Worm (Caenorhabditis elegans) whole organism, late embryonic: ENCODE measurements around the gene tsen-54.
A peak's percentile ranks its signal among the peaks of the same experiment; 100 is the strongest.

ENCODE experiments used
- C08G9.2 ChIP-seq: sonication (generic microtip); optimal IDR thresholded peaks from 2 replicates; lab custom pipeline; 2016; ENCODE audit warnings: mild to moderate bottlenecking, missing genetic modification characterization, moderate library complexity, missing compliant biosample characterization
- C38D4.7 ChIP-seq: fragments of 200-800 bp; sonication (Bioruptor generic); optimal IDR thresholded peaks from 2 replicates; lab custom pipeline; 2018; ENCODE audit warnings: mild to moderate bottlenecking, missing genetic modification characterization, moderate library complexity, missing compliant biosample characterization
- F13H6.1 ChIP-seq: sonication (generic microtip); optimal IDR thresholded peaks from 2 replicates; lab custom pipeline; 2016; ENCODE audit warnings: missing genetic modification characterization, missing compliant biosample characterization
- T23F11.4 ChIP-seq: fragments of 200-800 bp; sonication (Bioruptor generic); optimal IDR thresholded peaks from 2 replicates; lab custom pipeline; 2018; ENCODE audit warnings: mild to moderate bottlenecking, missing genetic modification characterization, missing compliant biosample characterization
- ama-1 ChIP-seq: fragments of 150-350 bp; optimal IDR thresholded peaks from 2 replicates; lab custom pipeline; 2014
- ceh-19 ChIP-seq: fragments of 200-800 bp; sonication (Bioruptor generic); optimal IDR thresholded peaks from 2 replicates; lab custom pipeline; 2018; ENCODE audit warnings: mild to moderate bottlenecking, missing genetic modification characterization, missing compliant biosample characterization
- ceh-22 ChIP-seq: sonication (generic microtip); optimal IDR thresholded peaks from 2 replicates; lab custom pipeline; 2017; ENCODE audit warnings: missing biosample characterization, missing genetic modification characterization
- ceh-24 ChIP-seq: sonication (generic microtip); optimal IDR thresholded peaks from 2 replicates; lab custom pipeline; 2016; ENCODE audit warnings: mild to moderate bottlenecking, missing genetic modification characterization, missing compliant biosample characterization
- ceh-30 ChIP-seq: fragments of 150-350 bp; optimal IDR thresholded peaks from 2 replicates; lab custom pipeline; 2014; ENCODE audit warnings: missing biosample characterization, missing genetic modification characterization
- ceh-31 ChIP-seq: sonication (generic microtip); optimal IDR thresholded peaks from 2 replicates; lab custom pipeline; 2016; ENCODE audit warnings: missing genetic modification characterization, missing compliant biosample characterization
- ceh-45 ChIP-seq: fragments of 200-800 bp; sonication (Bioruptor generic); IDR thresholded peaks from 2 replicates; pipeline ENCODE4 v1.3.6; 2022; ENCODE audit warnings: missing genetic modification reagents, missing genetic modification characterization, missing compliant biosample characterization
- ceh-6 ChIP-seq: fragments of 200-800 bp; sonication (Bioruptor generic); optimal IDR thresholded peaks from 2 replicates; lab custom pipeline; 2018; ENCODE audit warnings: mild to moderate bottlenecking, missing genetic modification characterization, missing compliant biosample characterization
- ceh-9 ChIP-seq: sonication (generic microtip); optimal IDR thresholded peaks from 2 replicates; lab custom pipeline; 2016; ENCODE audit warnings: mild to moderate bottlenecking, missing genetic modification characterization, inconsistent platforms, missing compliant biosample characterization
- che-1 ChIP-seq: sonication (generic microtip); optimal IDR thresholded peaks from 2 replicates; lab custom pipeline; 2016; ENCODE audit warnings: mild to moderate bottlenecking, missing genetic modification characterization, missing compliant biosample characterization
- dmd-4 ChIP-seq: sonication (generic microtip); optimal IDR thresholded peaks from 2 replicates; lab custom pipeline; 2016; ENCODE audit warnings: borderline replicate concordance, missing genetic modification characterization, missing compliant biosample characterization
- elt-2 ChIP-seq: sonication (generic microtip); optimal IDR thresholded peaks from 2 replicates; lab custom pipeline; 2016; ENCODE audit warnings: missing genetic modification reagents, missing genetic modification characterization, missing compliant biosample characterization
- ets-4 ChIP-seq: sonication (generic microtip); optimal IDR thresholded peaks from 2 replicates; lab custom pipeline; 2016; ENCODE audit warnings: missing genetic modification characterization, missing compliant biosample characterization
- fax-1 ChIP-seq: sonication (generic microtip); optimal IDR thresholded peaks from 2 replicates; lab custom pipeline; 2016; ENCODE audit warnings: missing genotype, missing genetic modification characterization, missing compliant biosample characterization
- fkh-6 ChIP-seq: sonication (generic microtip); optimal IDR thresholded peaks from 2 replicates; lab custom pipeline; 2016; ENCODE audit warnings: missing genetic modification characterization, missing compliant biosample characterization
- gmeb-2 ChIP-seq: sonication (generic microtip); optimal IDR thresholded peaks from 2 replicates; lab custom pipeline; 2016; ENCODE audit warnings: missing genetic modification characterization, inconsistent platforms, missing compliant biosample characterization
- hlh-13 ChIP-seq: fragments of 200-800 bp; sonication (Bioruptor generic); optimal IDR thresholded peaks from 2 replicates; lab custom pipeline; 2018; ENCODE audit warnings: mild to moderate bottlenecking, missing genetic modification characterization, missing compliant biosample characterization
- hlh-8 ChIP-seq: sonication (generic microtip); optimal IDR thresholded peaks from 2 replicates; lab custom pipeline; 2016; ENCODE audit warnings: missing genotype, missing genetic modification characterization, missing compliant biosample characterization
- lim-6 ChIP-seq: sonication (generic microtip); optimal IDR thresholded peaks from 2 replicates; lab custom pipeline; 2016; ENCODE audit warnings: missing genetic modification characterization, missing compliant biosample characterization
- lin-11 ChIP-seq: fragments of 200-800 bp; sonication (Bioruptor generic); optimal IDR thresholded peaks from 2 replicates; lab custom pipeline; 2018; ENCODE audit warnings: mild to moderate bottlenecking, missing genetic modification characterization, missing compliant biosample characterization
- mec-3 ChIP-seq: sonication (generic microtip); optimal IDR thresholded peaks from 2 replicates; lab custom pipeline; 2016; ENCODE audit warnings: borderline replicate concordance, missing genetic modification characterization, missing compliant biosample characterization
- nfya-1 ChIP-seq: sonication (generic microtip); optimal IDR thresholded peaks from 2 replicates; lab custom pipeline; 2017; ENCODE audit warnings: missing genetic modification characterization, mild to moderate bottlenecking, missing compliant biosample characterization, antibody characterized with exemption, moderate library complexity
- nhr-232 ChIP-seq: sonication (generic microtip); optimal IDR thresholded peaks from 2 replicates; lab custom pipeline; 2016; ENCODE audit warnings: missing genetic modification characterization, missing compliant biosample characterization
- npax-4 ChIP-seq: sonication (generic microtip); optimal IDR thresholded peaks from 2 replicates; lab custom pipeline; 2016; ENCODE audit warnings: missing genetic modification characterization, missing compliant biosample characterization
- pag-3 ChIP-seq: sonication (generic microtip); optimal IDR thresholded peaks from 2 replicates; lab custom pipeline; 2016; ENCODE audit warnings: missing compliant biosample characterization, missing genetic modification characterization, borderline replicate concordance
- pat-9 ChIP-seq: fragments of 200-800 bp; sonication (Bioruptor generic); optimal IDR thresholded peaks from 2 replicates; lab custom pipeline; 2018; ENCODE audit warnings: mild to moderate bottlenecking, missing genetic modification characterization, moderate library complexity, missing compliant biosample characterization
- pax-1 ChIP-seq: fragments of 150-350 bp; optimal IDR thresholded peaks from 2 replicates; lab custom pipeline; 2014; ENCODE audit warnings: missing biosample characterization, missing genetic modification characterization
- pha-2 ChIP-seq: sonication (generic microtip); optimal IDR thresholded peaks from 2 replicates; lab custom pipeline; 2017; ENCODE audit warnings: mild to moderate bottlenecking, missing genetic modification characterization, missing compliant biosample characterization
- pqm-1 ChIP-seq: sonication (generic microtip); optimal IDR thresholded peaks from 2 replicates; lab custom pipeline; 2016; ENCODE audit warnings: missing genetic modification characterization, missing compliant biosample characterization
- ref-2 ChIP-seq: sonication (generic microtip); optimal IDR thresholded peaks from 2 replicates; lab custom pipeline; 2016; ENCODE audit warnings: missing genetic modification characterization, missing compliant biosample characterization
- rnt-1 ChIP-seq: sonication (generic microtip); optimal IDR thresholded peaks from 2 replicates; lab custom pipeline; 2016; ENCODE audit warnings: missing genetic modification characterization, missing compliant biosample characterization
- sox-2 ChIP-seq: fragments of 200-800 bp; sonication (Bioruptor generic); IDR thresholded peaks from 2 replicates; pipeline ENCODE4 v1.3.6; 2022; ENCODE audit warnings: missing genetic modification reagents, missing genetic modification characterization, missing compliant biosample characterization
- tbx-2 ChIP-seq: sonication (generic microtip); optimal IDR thresholded peaks from 2 replicates; lab custom pipeline; 2016; ENCODE audit warnings: missing genetic modification characterization, missing compliant biosample characterization
- ttx-3 ChIP-seq: sonication (generic microtip); optimal IDR thresholded peaks from 2 replicates; lab custom pipeline; 2016; ENCODE audit warnings: missing genetic modification reagents, missing genetic modification characterization, missing compliant biosample characterization
- unc-42 ChIP-seq: sonication (generic microtip); optimal IDR thresholded peaks from 2 replicates; lab custom pipeline; 2016; ENCODE audit warnings: missing genotype, missing genetic modification characterization, missing compliant biosample characterization
- unc-55 ChIP-seq: sonication (generic microtip); optimal IDR thresholded peaks from 2 replicates; lab custom pipeline; 2017; ENCODE audit warnings: missing biosample characterization, missing genetic modification reagents, missing genetic modification characterization
- unc-86 ChIP-seq: sonication (generic microtip); optimal IDR thresholded peaks from 2 replicates; lab custom pipeline; 2016; ENCODE audit warnings: missing genetic modification characterization, missing compliant biosample characterization
- zip-5 ChIP-seq: sonication (generic microtip); optimal IDR thresholded peaks from 2 replicates; lab custom pipeline; 2016; ENCODE audit warnings: missing genetic modification characterization, missing compliant biosample characterization
- ztf-16 ChIP-seq: sonication (generic microtip); optimal IDR thresholded peaks from 2 replicates; lab custom pipeline; 2017; ENCODE audit warnings: missing genetic modification characterization, missing compliant biosample characterization

Gene tsen-54

ce11 chrIV:1972271-1972670 is 24.3 kb downstream of the tsen-54 start, which contains the start of gene Y76B12C.4:
Y76B12C.4 (minus strand) TSS chrIV:1972371.
- TF ChIP-seq ceh-9: no peak
- no peak for TF ChIP-seq ceh-45 (GFP tag; lab: Robert Waterston, UW)
- no peak for TF ChIP-seq ceh-22 (tag; lab: Kevin White, UChicago)
- TF ChIP-seq elt-2: no peak
- TF ChIP-seq hlh-8 (tag; lab: Kevin White, UChicago): no peak
- no peak for TF ChIP-seq pax-1 (tag; lab: Kevin White, UChicago)
- no peak for TF ChIP-seq C38D4.7
- TF ChIP-seq ets-4 (tag; lab: Kevin White, UChicago): no peak
- no peak for TF ChIP-seq lim-6 (tag; lab: Kevin White, UChicago)

ce11 chrIV:1973372-1973771 is 25.4 kb downstream of the tsen-54 start, which contains the start of gene Y76B12C.3:
Y76B12C.3 (plus strand) TSS chrIV:1973705.
- TF ChIP-seq unc-86 (no peak), nhr-232 (tag; lab: Kevin White, UChicago) (no peak)
- TF ChIP-seq, all 69 proteins: peak for 0

ce11 chrIV:1975594-1975993 is 27.6 kb downstream of the tsen-54 start:
- TF ChIP-seq ama-1 (no peak), zip-5 (tag; lab: Kevin White, UChicago) (no peak), npax-4 (tag; lab: Kevin White, UChicago) (no peak), unc-55 (GFP tag; lab: Kevin White, UChicago) (no peak), unc-42 (tag; lab: Kevin White, UChicago) (peak; percentile 48), pha-2 (tag; lab: Kevin White, UChicago) (no peak), fax-1 (tag; lab: Kevin White, UChicago) (no peak), unc-86 (no peak)

ce11 chrIV:1979782-1980181 is 31.8 kb downstream of the tsen-54 start, which contains the start of gene Y76B12C.8:
Y76B12C.8 (plus strand) TSS chrIV:1979988.
- TF ChIP-seq ceh-24 (tag; lab: Kevin White, UChicago) (no peak), lin-11 (tag; lab: Kevin White, UChicago) (no peak), unc-42 (tag; lab: Kevin White, UChicago) (no peak), elt-2 (no peak), ztf-16 (tag; lab: Kevin White, UChicago) (no peak), pqm-1 (no peak), ceh-9 (no peak), che-1 (no peak), mec-3 (tag; lab: Kevin White, UChicago) (no peak), C08G9.2 (no peak), ceh-30 (tag; lab: Kevin White, UChicago) (no peak), nhr-232 (tag; lab: Kevin White, UChicago) (no peak), C38D4.7 (no peak), hlh-8 (tag; lab: Kevin White, UChicago) (no peak), pha-2 (tag; lab: Kevin White, UChicago) (no peak), sox-2 (GFP tag; lab: Robert Waterston, UW) (no peak)

ce11 chrIV:1980961-1981446 is 33.0 kb downstream of the tsen-54 start, which contains the start of gene Y76B12C.6:
Y76B12C.6 (plus strand) TSS chrIV:1981396.
- TF ChIP-seq tbx-2 (tag; lab: Kevin White, UChicago) (peak; percentile 79), C08G9.2 (no peak), fkh-6 (peak; percentile 48), ttx-3 (peak; percentile 60), F13H6.1 (tag; lab: Kevin White, UChicago) (peak; percentile 52), pat-9 (tag; lab: Kevin White, UChicago) (peak; percentile 70), dmd-4 (peak; percentile 33), ceh-24 (tag; lab: Kevin White, UChicago) (no peak), hlh-13 (GFP tag; lab: Kevin White, UChicago) (peak; percentile 34), pag-3 (tag; lab: Kevin White, UChicago) (no peak), ref-2 (tag; lab: Kevin White, UChicago) (peak; percentile 26), nfya-1 (tag; lab: Kevin White, UChicago) (peak; percentile 7), ama-1 (no peak), unc-86 (peak; percentile 59), ceh-6 (GFP tag; lab: Kevin White, UChicago) (peak; percentile 76), ztf-16 (tag; lab: Kevin White, UChicago) (peak; percentile 26), ceh-19 (GFP tag; lab: Kevin White, UChicago) (peak; percentile 2), T23F11.4 (GFP tag; lab: Kevin White, UChicago) (peak; percentile 30), fax-1 (tag; lab: Kevin White, UChicago) (peak; percentile 63), rnt-1 (tag; lab: Kevin White, UChicago) (peak; percentile 39), gmeb-2 (tag; lab: Kevin White, UChicago) (peak; percentile 5), pha-2 (tag; lab: Kevin White, UChicago) (peak; percentile 18), unc-42 (tag; lab: Kevin White, UChicago) (peak; percentile 61), ceh-22 (tag; lab: Kevin White, UChicago) (no peak), ceh-31 (tag; lab: Kevin White, UChicago) (peak; percentile 39), elt-2 (peak; percentile 73), ceh-9 (no peak), nhr-232 (tag; lab: Kevin White, UChicago) (peak; percentile 48)
